Fruit fly (Drosophila melanogaster): ENCODE measurements around the gene EndoGI.

EndoGI gene

dm6 chr2L:16275809-16276178 lies 18.3 kb downstream of the EndoGI start (continued):
- TF ChIP-seq fd59A (GFP tag; optimal IDR thresholded peaks at IDR 0.05) (no peak), CG6163 (GFP tag; IDR thresholded peaks at IDR 0.05) (peak; percentile 83), spab (GFP tag; optimal IDR thresholded peaks at IDR 0.05) (peak; percentile 23), ss (GFP tag; optimal IDR thresholded peaks at IDR 0.05) (no peak), Met (GFP tag; optimal IDR thresholded peaks at IDR 0.05) (peak; percentile 47), net (GFP tag; optimal IDR thresholded peaks at IDR 0.05) (peak; percentile 32), fd85E (GFP tag; optimal IDR thresholded peaks at IDR 0.05) (no peak), Smox (GFP tag; optimal IDR thresholded peaks at IDR 0.05) (no peak), CG10669 (GFP tag; optimal IDR thresholded peaks at IDR 0.05) (peak; percentile 43), dac (GFP tag; optimal IDR thresholded peaks at IDR 0.05) (peak; percentile 72), topi (GFP tag; optimal IDR thresholded peaks at IDR 0.05) (peak; percentile 52), Eip78C (GFP tag) (peak; percentile 86), CG3919 (GFP tag; optimal IDR thresholded peaks at IDR 0.05) (peak; percentile 27), achi (GFP tag; optimal IDR thresholded peaks at IDR 0.05) (peak; percentile 43)

dm6 chr2L:16276820-16277219 lies 19.3 kb downstream of the EndoGI start:
- no peak for TF ChIP-seq Lpt (GFP tag; optimal IDR thresholded peaks at IDR 0.05)
- TF ChIP-seq CG8632 (GFP tag; optimal IDR thresholded peaks at IDR 0.05) = no peak
- no peak for TF ChIP-seq CG15336 (GFP tag; IDR thresholded peaks at IDR 0.05)
- TF ChIP-seq fd59A (GFP tag; optimal IDR thresholded peaks at IDR 0.05) = no peak
- no peak for TF ChIP-seq Hr4 (GFP tag; optimal IDR thresholded peaks at IDR 0.05)
- TF ChIP-seq Sox102F (GFP tag; optimal IDR thresholded peaks at IDR 0.05) = no peak
- no peak for TF ChIP-seq Eip78C (GFP tag)
- TF ChIP-seq CG11902 (GFP tag; optimal IDR thresholded peaks at IDR 0.05) = no peak
- peak; percentile 70 for TF ChIP-seq dsx (GFP tag; optimal IDR thresholded peaks at IDR 0.05; ENCODE audit: poor library complexity, severe bottlenecking)
- TF ChIP-seq fkh (GFP tag; optimal IDR thresholded peaks at IDR 0.05) = peak; percentile 38

- no peak for TF ChIP-seq CG8119 (GFP tag; IDR thresholded peaks at IDR 0.05)
- TF ChIP-seq fkh (GFP tag; optimal IDR thresholded peaks at IDR 0.05) = no peak
- TF ChIP-seq Hr38 (GFP tag; optimal IDR thresholded peaks at IDR 0.05) = no peak
- TF ChIP-seq esn (GFP tag; optimal IDR thresholded peaks at IDR 0.05) = no peak
- no peak for TF ChIP-seq Ets96B (tag; optimal IDR thresholded peaks at IDR 0.05)
- no peak for TF ChIP-seq CG8632 (GFP tag; optimal IDR thresholded peaks at IDR 0.05)
- TF ChIP-seq CG6808 (GFP tag; optimal IDR thresholded peaks at IDR 0.05) = no peak
- TF ChIP-seq Lpt (GFP tag; optimal IDR thresholded peaks at IDR 0.05) = no peak
- no peak for TF ChIP-seq CG3032 (tag; optimal IDR thresholded peaks at IDR 0.05)
- TF ChIP-seq Smox (GFP tag; optimal IDR thresholded peaks at IDR 0.05) = no peak
- TF ChIP-seq CG11902 (GFP tag; optimal IDR thresholded peaks at IDR 0.05) = no peak
Observed at dm6 chr2L:16277922-16278321, 20.4 kb downstream of the EndoGI start.

dm6 chr2L:16278842-16279241 lies 21.4 kb downstream of the EndoGI start:
- TF ChIP-seq Eip93F (GFP tag; optimal IDR thresholded peaks at IDR 0.05) (no peak), Eip78C (GFP tag) (peak; percentile 45), Gug (GFP tag; IDR thresholded peaks at IDR 0.05) (no peak), ss (GFP tag; optimal IDR thresholded peaks at IDR 0.05) (no peak), CG3919 (GFP tag; optimal IDR thresholded peaks at IDR 0.05) (no peak), Hr4 (GFP tag; optimal IDR thresholded peaks at IDR 0.05) (no peak), Sox102F (GFP tag; optimal IDR thresholded peaks at IDR 0.05) (no peak)

dm6 chr2L:16279774-16280252 lies 22.3 kb downstream of the EndoGI start:
- TF ChIP-seq salr (GFP tag; optimal IDR thresholded peaks at IDR 0.05) (peak; percentile 72 to 98), CG1621 (tag; optimal IDR thresholded peaks at IDR 0.05) (peak; percentile 76), OdsH (GFP tag; optimal IDR thresholded peaks at IDR 0.05) (peak; percentile 93), Sox102F (GFP tag; optimal IDR thresholded peaks at IDR 0.05) (peak; percentile 63), Hr39 (GFP tag; optimal IDR thresholded peaks at IDR 0.05) (peak; percentile 71), CG7368 (GFP tag; optimal IDR thresholded peaks at IDR 0.05) (peak; percentile 70), spab (GFP tag; optimal IDR thresholded peaks at IDR 0.05) (peak; percentile 79), fd59A (GFP tag; optimal IDR thresholded peaks at IDR 0.05) (peak; percentile 89), Blimp-1 (GFP tag; optimal IDR thresholded peaks at IDR 0.05) (peak; percentile 7), Sox14 (GFP tag; optimal IDR thresholded peaks at IDR 0.05) (peak; percentile 91), dsx (GFP tag; optimal IDR thresholded peaks at IDR 0.05; ENCODE audit: poor library complexity, severe bottlenecking) (peak; percentile 81), achi (GFP tag; optimal IDR thresholded peaks at IDR 0.05) (peak; percentile 93), CG6276 (GFP tag; optimal IDR thresholded peaks at IDR 0.05) (peak; percentile 92), Met (GFP tag; optimal IDR thresholded peaks at IDR 0.05) (peak; percentile 81), ss (GFP tag; optimal IDR thresholded peaks at IDR 0.05) (peak; percentile 71 to 74), Hr4 (GFP tag; optimal IDR thresholded peaks at IDR 0.05) (peak; percentile 98), esn (GFP tag; optimal IDR thresholded peaks at IDR 0.05) (peak; percentile 75), Smox (GFP tag; optimal IDR thresholded peaks at IDR 0.05) (peak; percentile 73), CG6854 (GFP tag; optimal IDR thresholded peaks at IDR 0.05) (peak; percentile 35), CG31627 (GFP tag; optimal IDR thresholded peaks at IDR 0.05) (peak; percentile 52), svp (GFP tag) (peak; percentile 79), fd85E (GFP tag; optimal IDR thresholded peaks at IDR 0.05) (no peak), CG6808 (GFP tag; optimal IDR thresholded peaks at IDR 0.05) (peak; percentile 83), CG8632 (GFP tag; optimal IDR thresholded peaks at IDR 0.05) (peak; percentile 79), Gug (GFP tag; IDR thresholded peaks at IDR 0.05) (peak; percentile 84)

Data from whole organism, prepupa.